Fruit fly (Drosophila melanogaster): Measurements from ENCODE around the gene CG3552.

CG3552 gene

DNA sequence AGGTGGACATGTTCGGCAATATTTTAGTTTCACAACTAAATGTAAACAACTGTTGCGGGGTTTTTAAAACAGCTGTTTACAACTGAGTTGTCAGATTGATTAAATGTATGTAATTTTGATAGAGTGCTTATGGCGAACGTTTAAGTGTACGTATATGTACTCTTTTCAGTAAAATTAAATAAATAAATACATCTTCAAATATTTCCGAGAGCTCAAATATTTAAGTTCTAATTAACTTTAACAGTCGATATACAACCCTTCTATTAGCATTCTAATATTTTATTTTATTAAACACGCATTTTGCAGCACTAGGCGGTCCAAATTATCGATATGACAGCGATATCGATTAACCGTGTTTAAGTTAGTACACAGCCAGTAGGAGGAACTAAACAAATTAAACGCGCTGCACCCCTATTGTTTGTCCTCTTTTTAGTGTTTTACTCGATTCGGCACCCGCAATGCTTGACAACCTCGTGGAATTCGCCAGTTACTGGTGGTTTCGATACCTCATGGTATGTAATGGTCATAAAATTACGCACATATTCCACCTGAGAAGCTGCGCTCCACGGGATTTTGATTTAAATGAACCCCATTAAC lies 4.5 kb upstream of the CG3552 start, which contains the start of the genes CG3448 and ghi (continued):
- TF ChIP-seq gfzf (GFP tag; optimal IDR thresholded peaks at IDR 0.05): peak; percentile 1
- TF ChIP-seq slp2 (GFP tag; optimal IDR thresholded peaks at IDR 0.05): no peak
- no peak for TF ChIP-seq CrebB (tag; optimal IDR thresholded peaks at IDR 0.05)
- no peak for TF ChIP-seq jigr1 (GFP tag; IDR thresholded peaks at IDR 0.05)
- TF ChIP-seq CG9932 (GFP tag; IDR thresholded peaks at IDR 0.05): peak; percentile 61
- no peak for TF ChIP-seq Hey (tag; optimal IDR thresholded peaks at IDR 0.05)
- TF ChIP-seq gem (tag; optimal IDR thresholded peaks at IDR 0.05): peak; percentile 71
- no peak for TF ChIP-seq CG7786 (GFP tag; optimal IDR thresholded peaks at IDR 0.05)
- no peak for TF ChIP-seq CG6654 (GFP tag; optimal IDR thresholded peaks at IDR 0.05)
- TF ChIP-seq BEAF-32 (GFP tag; optimal IDR thresholded peaks at IDR 0.05): peak; percentile 72
- TF ChIP-seq CG14050 (GFP tag; IDR thresholded peaks at IDR 0.05): no peak
- no peak for TF ChIP-seq hth (optimal IDR thresholded peaks at IDR 0.05)
- TF ChIP-seq psq (GFP tag; optimal IDR thresholded peaks at IDR 0.05): no peak
- TF ChIP-seq CG14014 (GFP tag; IDR thresholded peaks at IDR 0.05): no peak
- TF ChIP-seq ems (GFP tag; optimal IDR thresholded peaks at IDR 0.05): peak; percentile 52
- no peak for TF ChIP-seq Sin3A (optimal IDR thresholded peaks at IDR 0.05)
- TF ChIP-seq CG6689 (GFP tag; IDR thresholded peaks at IDR 0.05): peak; percentile 74
- TF ChIP-seq lilli (GFP tag; optimal IDR thresholded peaks at IDR 0.05): peak; percentile 59
- TF ChIP-seq pb (GFP tag; optimal IDR thresholded peaks at IDR 0.05): no peak
- TF ChIP-seq CG10462 (GFP tag; optimal IDR thresholded peaks at IDR 0.05): no peak
- no peak for TF ChIP-seq pan (optimal IDR thresholded peaks at IDR 0.05)
- TF ChIP-seq pan (GFP tag; optimal IDR thresholded peaks at IDR 0.05 in 1 of 2, IDR thresholded peaks at IDR 0.05 in 1 of 2): peak in 1 of 2 experiments; percentile 55
- TF ChIP-seq HLH3B (GFP tag; IDR thresholded peaks at IDR 0.05): no peak
- peak; percentile 74 for TF ChIP-seq HmgZ (tag; optimal IDR thresholded peaks at IDR 0.05)
- TF ChIP-seq Adf1 (GFP tag; IDR thresholded peaks at IDR 0.05): no peak
- TF ChIP-seq CG11695 (GFP tag; IDR thresholded peaks at IDR 0.05): peak; percentile 10; the same call in 1 of the 3 replicates
- TF ChIP-seq CG7928 (GFP tag; optimal IDR thresholded peaks at IDR 0.05): no peak
- TF ChIP-seq sr (GFP tag; IDR thresholded peaks at IDR 0.05): no peak
- TF ChIP-seq CG4360 (GFP tag; IDR thresholded peaks at IDR 0.05): no peak
- no peak for TF ChIP-seq eve (GFP tag; optimal IDR thresholded peaks at IDR 0.05)
- TF ChIP-seq Hr51 (GFP tag; optimal IDR thresholded peaks at IDR 0.05): peak in 1 of 2 experiments; percentile 47
- no peak for TF ChIP-seq dati (GFP tag; IDR thresholded peaks at IDR 0.05)
- no peak for TF ChIP-seq wdn (GFP tag; IDR thresholded peaks at IDR 0.05)
- TF ChIP-seq Gsc (GFP tag; IDR thresholded peaks at IDR 0.05): no peak
- no peak for TF ChIP-seq trh (GFP tag; optimal IDR thresholded peaks at IDR 0.05)
- peak; percentile 93 for TF ChIP-seq sens (GFP tag)
- TF ChIP-seq CG6791 (GFP tag; IDR thresholded peaks at IDR 0.05; ENCODE audit: partially characterized antibody): peak; percentile 75; the same call in 2 of the 3 replicates
- peak; percentile 58 for TF ChIP-seq sisA (GFP tag; IDR thresholded peaks at IDR 0.05)
- peak; percentile 68 for TF ChIP-seq CG9215 (GFP tag; IDR thresholded peaks at IDR 0.05)
- peak; percentile 33 for TF ChIP-seq caup (GFP tag; optimal IDR thresholded peaks at IDR 0.05; ENCODE audit: severe bottlenecking)
- no peak for TF ChIP-seq CG43689 (GFP tag; IDR thresholded peaks at IDR 0.05)
- peak; percentile 75 for TF ChIP-seq Bgb (GFP tag; IDR thresholded peaks at IDR 0.05; ENCODE audit: partially characterized antibody)
- no peak for TF ChIP-seq Dad (GFP tag; optimal IDR thresholded peaks at IDR 0.05)
- peak; percentile 57 for TF ChIP-seq CG12155 (GFP tag; optimal IDR thresholded peaks at IDR 0.05)
- no peak for TF ChIP-seq CG9437 (GFP tag; optimal IDR thresholded peaks at IDR 0.05)
- TF ChIP-seq Ets97D (GFP tag; optimal IDR thresholded peaks at IDR 0.05): peak; percentile 63
- peak; percentile 55 for TF ChIP-seq vvl (GFP tag; IDR thresholded peaks at IDR 0.05)
- no peak for TF ChIP-seq CG14667 (GFP tag; IDR thresholded peaks at IDR 0.05)
- TF ChIP-seq ato (GFP tag; IDR thresholded peaks at IDR 0.05; ENCODE audit: partially characterized antibody): no peak
- no peak for TF ChIP-seq CG31388 (GFP tag; optimal IDR thresholded peaks at IDR 0.05)
- TF ChIP-seq Fer3 (tag; optimal IDR thresholded peaks at IDR 0.05): peak; percentile 68
- TF ChIP-seq CG12942 (GFP tag; optimal IDR thresholded peaks at IDR 0.05): no peak
- TF ChIP-seq zfh2 (GFP tag; optimal IDR thresholded peaks at IDR 0.05): peak; percentile 67

All from whole organism, embryonic.